Fruit fly (Drosophila melanogaster) whole organism, embryonic: ENCODE data around the gene Hexim.

Source experiments
- Abd-B ChIP-seq: fragments of 200-800 bp; sonication (Bioruptor generic); optimal IDR thresholded peaks from 2 replicates; lab custom pipeline; 2018; ENCODE audit warnings: missing biosample characterization, mild to moderate bottlenecking, missing genetic modification characterization, moderate library complexity
- Aef1 ChIP-seq: fragments of 200-800 bp; sonication (Bioruptor generic); IDR thresholded peaks from 3 replicates; pipeline ENCODE4 v1.3.6; 2022; ENCODE audit warnings: missing biosample characterization, missing genetic modification characterization
- CG10321 ChIP-seq: fragments of 200-800 bp; sonication (Bioruptor generic); IDR thresholded peaks from 2 replicates; pipeline ENCODE4 v1.3.6; 2022; ENCODE audit warnings: missing biosample characterization, missing genetic modification characterization
- CG11560 ChIP-seq: fragments of 200-800 bp; sonication (Bioruptor generic); IDR thresholded peaks from 3 replicates; pipeline ENCODE4 v1.3.6; 2022; ENCODE audit warnings: missing biosample characterization, missing genetic modification characterization
- CG12942 ChIP-seq: fragments of 200-800 bp; sonication (Bioruptor generic); optimal IDR thresholded peaks from 3 replicates; lab custom pipeline; 2016; ENCODE audit warnings: missing biosample characterization, missing genetic modification characterization
- CG13624 ChIP-seq: fragments of 200-800 bp; sonication (Bioruptor generic); optimal IDR thresholded peaks from 2 replicates; lab custom pipeline; 2016; ENCODE audit warnings: missing biosample characterization, missing genetic modification characterization
- CG16863 ChIP-seq: fragments of 200-800 bp; sonication (Bioruptor generic); optimal IDR thresholded peaks from 3 replicates; lab custom pipeline; 2016; ENCODE audit warnings: missing biosample characterization, missing genetic modification characterization
- CG17359 ChIP-seq: fragments of 200-800 bp; sonication (Bioruptor generic); optimal IDR thresholded peaks from 3 replicates; lab custom pipeline; 2018; ENCODE audit warnings: missing biosample characterization, mild to moderate bottlenecking, missing genetic modification characterization, moderate library complexity
- CG17385 ChIP-seq: fragments of 200-800 bp; sonication (Bioruptor generic); optimal IDR thresholded peaks from 3 replicates; lab custom pipeline; 2018; ENCODE audit warnings: missing biosample characterization, mild to moderate bottlenecking, missing genetic modification characterization
- CG1832 ChIP-seq: fragments of 200-800 bp; sonication (Bioruptor generic); optimal IDR thresholded peaks from 2 replicates; lab custom pipeline; 2017; ENCODE audit warnings: missing biosample characterization, mild to moderate bottlenecking, missing genetic modification characterization, inconsistent platforms
- CG18599 ChIP-seq: fragments of 200-800 bp; sonication (Bioruptor generic); optimal IDR thresholded peaks from 3 replicates; lab custom pipeline; 2017; ENCODE audit warnings: missing biosample characterization, missing genetic modification characterization, mild to moderate bottlenecking, moderate library complexity, missing genetic modification reagents
- CG33557 ChIP-seq: fragments of 200-800 bp; sonication (Bioruptor generic); optimal IDR thresholded peaks from 2 replicates; lab custom pipeline; 2019; ENCODE audit warnings: missing biosample characterization, mild to moderate bottlenecking, missing genetic modification characterization, moderate library complexity
- CG6765 ChIP-seq: fragments of 200-800 bp; sonication (Bioruptor generic); optimal IDR thresholded peaks from 3 replicates; lab custom pipeline; 2017; ENCODE audit warnings: missing biosample characterization, mild to moderate bottlenecking, missing genetic modification characterization
- CG7786 ChIP-seq: fragments of 200-800 bp; sonication (Bioruptor generic); optimal IDR thresholded peaks from 2 replicates; lab custom pipeline; 2016; ENCODE audit warnings: missing biosample characterization, missing genetic modification characterization
- CG8478 ChIP-seq: fragments of >200 bp; optimal IDR thresholded peaks from 2 replicates; lab custom pipeline; 2018
- CG9727 ChIP-seq: fragments of 200-800 bp; sonication (Bioruptor generic); optimal IDR thresholded peaks from 3 replicates; lab custom pipeline; 2017; ENCODE audit warnings: missing biosample characterization, mild to moderate bottlenecking, missing genetic modification characterization
- CG9876 ChIP-seq: fragments of 200-800 bp; sonication (Bioruptor generic); optimal IDR thresholded peaks from 2 replicates; lab custom pipeline; 2016; ENCODE audit warnings: missing biosample characterization, missing genetic modification characterization
- D19A ChIP-seq: fragments of 200-800 bp; optimal IDR thresholded peaks from 3 replicates; lab custom pipeline; 2019; ENCODE audit warnings: missing biosample characterization, mild to moderate bottlenecking, missing genetic modification characterization, moderate library complexity
- Deaf1 ChIP-seq: fragments of 200-800 bp; optimal IDR thresholded peaks from 3 replicates; lab custom pipeline; 2019; ENCODE audit warnings: missing biosample characterization, mild to moderate bottlenecking, missing genetic modification characterization, moderate library complexity
- Dp ChIP-seq: fragments of 200-800 bp; sonication (Bioruptor generic); optimal IDR thresholded peaks from 2 replicates; lab custom pipeline; 2018; ENCODE audit warnings: missing biosample characterization, mild to moderate bottlenecking, missing genetic modification characterization, moderate library complexity
- Ets65A ChIP-seq: fragments of 200-800 bp; sonication (Bioruptor generic); peaks from one replicate; lab custom pipeline; 2016; ENCODE audit warnings: missing biosample characterization, missing genetic modification characterization
- H15 ChIP-seq: fragments of 200-800 bp; sonication (Bioruptor generic); IDR thresholded peaks from 3 replicates; pipeline ENCODE4 v1.3.6; 2022; ENCODE audit warnings: missing biosample characterization, missing genetic modification characterization
- HmgD ChIP-seq: fragments of 200-800 bp; sonication (Bioruptor generic); optimal IDR thresholded peaks from 3 replicates; lab custom pipeline; 2016; ENCODE audit warnings: missing biosample characterization, missing genetic modification characterization
- Mad ChIP-seq: fragments of 200-800 bp; sonication (Bioruptor generic); optimal IDR thresholded peaks from 2 replicates; lab custom pipeline; 2016; ENCODE audit warnings: missing biosample characterization, missing genetic modification characterization
- NK7.1 ChIP-seq: fragments of 200-800 bp; sonication (Bioruptor generic); optimal IDR thresholded peaks from 3 replicates; lab custom pipeline; 2016; ENCODE audit warnings: missing biosample characterization, missing genetic modification characterization
- Oli ChIP-seq: fragments of 200-800 bp; sonication (Bioruptor generic); optimal IDR thresholded peaks from 2 replicates; lab custom pipeline; 2018; ENCODE audit warnings: missing biosample characterization, mild to moderate bottlenecking, missing genetic modification characterization, moderate library complexity
- Side ChIP-seq: fragments of 200-800 bp; sonication (Bioruptor generic); optimal IDR thresholded peaks from 2 replicates; lab custom pipeline; 2016; ENCODE audit warnings: missing biosample characterization, missing genetic modification characterization
- abd-A ChIP-seq: fragments of 200-800 bp; sonication (Bioruptor generic); optimal IDR thresholded peaks from 3 replicates; lab custom pipeline; 2019; ENCODE audit warnings: missing biosample characterization, mild to moderate bottlenecking, missing genetic modification characterization, moderate library complexity
- ac ChIP-seq: fragments of 200-800 bp; sonication (Bioruptor generic); optimal IDR thresholded peaks from 3 replicates; lab custom pipeline; 2017; ENCODE audit warnings: missing biosample characterization, mild to moderate bottlenecking, missing genetic modification characterization
- aop ChIP-seq: fragments of 200-800 bp; sonication (Bioruptor generic); IDR thresholded peaks from 2 replicates; pipeline ENCODE4 v1.3.6; 2022; ENCODE audit warnings: missing biosample characterization, missing genetic modification characterization
- ap ChIP-seq: fragments of 200-800 bp; sonication (Bioruptor generic); IDR thresholded peaks from 2 replicates; pipeline ENCODE4 v1.3.6; 2022; ENCODE audit warnings: missing biosample characterization, missing genetic modification characterization
- ase ChIP-seq: fragments of 200-800 bp; sonication (Bioruptor generic); IDR thresholded peaks from 3 replicates; pipeline ENCODE4 v1.3.6; 2022; ENCODE audit warnings: missing biosample characterization, missing genetic modification characterization
- ato ChIP-seq: fragments of 200-800 bp; sonication (Bioruptor generic); IDR thresholded peaks from 2 replicates; pipeline ENCODE4 v1.3.6; 2022; ENCODE audit warnings: missing biosample characterization, missing genetic modification characterization; ENCODE audit not compliant: partially characterized antibody
- az2 ChIP-seq: fragments of 200-800 bp; sonication (Bioruptor generic); optimal IDR thresholded peaks from 3 replicates; lab custom pipeline; 2016; ENCODE audit warnings: missing biosample characterization, missing genetic modification characterization
- cad ChIP-seq: fragments of >200 bp; optimal IDR thresholded peaks from 2 replicates; lab custom pipeline; 2017; ENCODE audit warnings: missing biosample characterization, missing genetic modification characterization
- da ChIP-seq: fragments of 200-800 bp; sonication (Bioruptor generic); optimal IDR thresholded peaks from 2 replicates; lab custom pipeline; 2016; ENCODE audit warnings: missing biosample characterization, missing genetic modification characterization
- fu2 ChIP-seq: fragments of 200-800 bp; sonication (Bioruptor generic); optimal IDR thresholded peaks from 2 replicates; lab custom pipeline; 2016; ENCODE audit warnings: missing biosample characterization, missing genetic modification characterization
- ham ChIP-seq: fragments of 200-800 bp; sonication (Bioruptor generic); IDR thresholded peaks from 2 replicates; pipeline ENCODE4 v1.3.6; 2022; ENCODE audit warnings: missing biosample characterization, missing genetic modification characterization
- insv ChIP-seq, 2 experiments: fragments of 200-800 bp; sonication (Bioruptor generic); optimal IDR thresholded peaks; 3 replicates each; lab custom pipeline; 2016 to 2018; ENCODE audit warnings: missing biosample characterization in 2 of 2, missing genetic modification characterization in 2 of 2
- lab ChIP-seq: fragments of 200-800 bp; sonication (Bioruptor generic); optimal IDR thresholded peaks from 3 replicates; lab custom pipeline; 2017; ENCODE audit warnings: missing biosample characterization, missing genetic modification characterization, mild to moderate bottlenecking, moderate library complexity, missing genetic modification reagents
- mirr ChIP-seq: fragments of 200-800 bp; sonication (Bioruptor generic); optimal IDR thresholded peaks from 3 replicates; lab custom pipeline; 2018; ENCODE audit warnings: missing biosample characterization, mild to moderate bottlenecking, missing genetic modification characterization
- odd ChIP-seq: fragments of 200-800 bp; sonication (Bioruptor generic); optimal IDR thresholded peaks from 2 replicates; lab custom pipeline; 2017; ENCODE audit warnings: missing biosample characterization, mild to moderate bottlenecking, missing genetic modification characterization
- onecut ChIP-seq: fragments of 200-800 bp; sonication (Bioruptor generic); IDR thresholded peaks from 2 replicates; pipeline ENCODE4 v1.3.6; 2022; ENCODE audit warnings: missing biosample characterization, missing genetic modification characterization
- org-1 ChIP-seq: fragments of 200-800 bp; sonication (Bioruptor generic); optimal IDR thresholded peaks from 2 replicates; lab custom pipeline; 2017; ENCODE audit warnings: missing biosample characterization, missing genetic modification characterization
- repo ChIP-seq: fragments of 200-800 bp; sonication (Bioruptor generic); optimal IDR thresholded peaks from 2 replicates; lab custom pipeline; 2016; ENCODE audit warnings: missing biosample characterization, missing genetic modification characterization
- salm ChIP-seq: fragments of 200-800 bp; sonication (Bioruptor generic); optimal IDR thresholded peaks from 2 replicates; lab custom pipeline; 2018; ENCODE audit warnings: missing biosample characterization, mild to moderate bottlenecking, missing genetic modification characterization
- scrt ChIP-seq: fragments of 200-800 bp; sonication (Bioruptor generic); optimal IDR thresholded peaks from 2 replicates; lab custom pipeline; 2018; ENCODE audit warnings: missing biosample characterization, mild to moderate bottlenecking, missing genetic modification characterization, moderate library complexity
- ttk ChIP-seq: fragments of 200-800 bp; sonication (Bioruptor generic); IDR thresholded peaks from 2 replicates; pipeline ENCODE4 v2.1.2; 2022; ENCODE audit warnings: missing biosample characterization, missing genetic modification characterization
- unc-4 ChIP-seq: fragments of 200-800 bp; sonication (Bioruptor generic); IDR thresholded peaks from 2 replicates; pipeline ENCODE4 v1.3.6; 2022; ENCODE audit warnings: missing biosample characterization, missing genetic modification characterization; ENCODE audit not compliant: partially characterized antibody

Hexim gene

DNA sequence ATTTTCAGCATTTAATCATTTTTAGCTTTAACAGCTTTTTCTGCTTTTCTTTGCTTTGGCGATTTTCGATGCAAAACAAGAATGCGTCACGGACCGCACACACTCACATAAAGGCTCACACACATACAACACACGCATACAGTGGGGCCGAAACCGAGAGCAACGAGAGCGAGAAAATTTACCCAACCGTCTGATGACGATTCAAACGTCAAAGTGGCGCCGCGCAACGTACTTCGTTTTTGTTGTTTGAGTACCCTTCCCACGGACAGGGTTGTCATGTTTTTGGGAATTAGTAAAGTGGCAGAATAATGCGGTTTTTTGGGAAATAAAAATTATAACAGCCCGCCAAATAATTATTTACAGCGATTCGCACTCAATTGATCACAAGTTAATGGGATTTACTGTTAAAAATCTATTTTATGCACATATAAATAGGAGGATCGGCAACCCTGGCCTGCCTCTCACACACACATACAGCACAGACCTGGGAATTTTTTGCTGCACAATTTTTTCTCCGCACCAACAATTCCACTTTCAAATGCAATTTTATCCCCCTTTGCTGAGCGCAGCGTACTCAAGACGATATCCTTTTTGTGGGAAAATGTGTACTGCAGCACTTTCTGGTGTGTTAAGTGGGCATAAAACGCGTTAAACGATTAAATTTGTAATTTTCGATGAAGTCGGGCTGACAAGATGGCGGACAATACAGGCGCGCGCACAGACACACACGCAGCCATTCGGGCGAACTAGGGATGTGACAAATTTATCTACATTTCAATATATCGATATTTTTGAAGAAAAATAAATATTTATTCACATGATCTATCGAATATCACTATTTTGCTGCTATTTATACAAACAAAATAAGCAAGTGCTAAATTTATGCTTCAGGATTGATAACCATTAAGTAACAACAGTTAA lies 4.0 kb upstream of the Hexim start (continued):
- TF ChIP-seq Mad (GFP tag; lab: Kevin White, UChicago) (peak; percentile 89), onecut (GFP tag; lab: Robert Waterston, UW) (peak; percentile 93), CG7786 (GFP tag; lab: Kevin White, UChicago) (peak; percentile 90), CG1832 (GFP tag; lab: Kevin White, UChicago) (no peak), CG16863 (GFP tag; lab: Kevin White, UChicago) (peak; percentile 92), ap (GFP tag; lab: Robert Waterston, UW) (peak; percentile 87), CG18599 (GFP tag; lab: Kevin White, UChicago) (peak; percentile 97), CG6765 (GFP tag; lab: Kevin White, UChicago) (peak; percentile 94), aop (GFP tag; lab: Robert Waterston, UW) (peak; percentile 82; the same call in 1 of the 2 replicates), ttk (GFP tag; lab: Robert Waterston, UW) (peak; percentile 88), Deaf1 (tag; lab: Kevin White, UChicago) (peak; percentile 75), ase (GFP tag; lab: Robert Waterston, UW) (peak; percentile 86), CG17385 (peak; percentile 90), CG17359 (peak; percentile 94), da (GFP tag; lab: Kevin White, UChicago) (peak; percentile 88), HmgD (GFP tag; lab: Kevin White, UChicago) (peak; percentile 87), H15 (GFP tag; lab: Robert Waterston, UW) (peak; percentile 89), NK7.1 (GFP tag; lab: Kevin White, UChicago) (peak; percentile 89), Abd-B (peak; percentile 90), CG9727 (peak; percentile 95), CG12942 (GFP tag; lab: Kevin White, UChicago) (peak; percentile 84), D19A (peak; percentile 92), CG13624 (GFP tag; lab: Kevin White, UChicago) (peak; percentile 93), fu2 (GFP tag; lab: Kevin White, UChicago) (peak; percentile 90), CG8478 (lab: Kevin White, UChicago) (no peak), unc-4 (peak; percentile 66), Aef1 (GFP tag; lab: Robert Waterston, UW) (peak; percentile 91), Side (GFP tag; lab: Kevin White, UChicago) (peak; percentile 97), CG9876 (GFP tag; lab: Kevin White, UChicago) (peak; percentile 83), org-1 (GFP tag; lab: Kevin White, UChicago) (peak; percentile 93), abd-A (tag; lab: Kevin White, UChicago) (peak; percentile 56), salm (tag; lab: Kevin White, UChicago) (peak; percentile 87), az2 (peak; percentile 92), Oli (peak; percentile 95), Dp (GFP tag; lab: Kevin White, UChicago) (no peak), lab (GFP tag; lab: Kevin White, UChicago) (peak; percentile 97), odd (GFP tag; lab: Kevin White, UChicago) (peak; percentile 91), CG11560 (tag; lab: Robert Waterston, UW) (peak; percentile 97), ac (GFP tag; lab: Kevin White, UChicago) (peak; percentile 91), mirr (GFP tag; lab: Kevin White, UChicago) (peak; percentile 93), Ets65A (GFP tag; lab: Kevin White, UChicago) (peak; percentile 97), ham (GFP tag; lab: Robert Waterston, UW) (peak; percentile 40; the same call in 1 of the 2 replicates), ato (GFP tag; lab: Robert Waterston, UW) (no peak), repo (peak; percentile 86), CG10321 (GFP tag; lab: Robert Waterston, UW) (peak; percentile 70), cad (GFP tag; lab: Kevin White, UChicago) (no peak), scrt (GFP tag; lab: Kevin White, UChicago) (peak; percentile 91), insv (GFP tag; optimal IDR thresholded peaks at IDR 0.05; lab: Kevin White, UChicago) (no peak), CG33557 (GFP tag; lab: Kevin White, UChicago) (peak; percentile 93)
